Fruit fly (Drosophila melanogaster) Kc167 (cell line): Measurements from ENCODE around the gene janA.

ENCODE experiments used
- Myc ChIP-seq: fragments of >200 bp; optimal IDR thresholded peaks from 2 replicates; lab custom pipeline; 2017; ENCODE audit warnings: missing external identifiers
- Sin3A ChIP-seq: fragments of >200 bp; optimal IDR thresholded peaks from 2 replicates; lab custom pipeline; 2018; ENCODE audit warnings: missing external identifiers
- h ChIP-seq: fragments of >200 bp; optimal IDR thresholded peaks from 3 replicates; lab custom pipeline; 2018; ENCODE audit warnings: missing external identifiers
- insv ChIP-seq: fragments of >200 bp; optimal IDR thresholded peaks from 3 replicates; lab custom pipeline; 2018; ENCODE audit warnings: missing external identifiers
- psq ChIP-seq: fragments of >200 bp; optimal IDR thresholded peaks from 2 replicates; lab custom pipeline; 2017; ENCODE audit warnings: missing external identifiers
- ttk ChIP-seq: sonication (Bioruptor generic); optimal IDR thresholded peaks from 2 replicates; lab custom pipeline; 2017; ENCODE audit warnings: missing external identifiers

DNA sequence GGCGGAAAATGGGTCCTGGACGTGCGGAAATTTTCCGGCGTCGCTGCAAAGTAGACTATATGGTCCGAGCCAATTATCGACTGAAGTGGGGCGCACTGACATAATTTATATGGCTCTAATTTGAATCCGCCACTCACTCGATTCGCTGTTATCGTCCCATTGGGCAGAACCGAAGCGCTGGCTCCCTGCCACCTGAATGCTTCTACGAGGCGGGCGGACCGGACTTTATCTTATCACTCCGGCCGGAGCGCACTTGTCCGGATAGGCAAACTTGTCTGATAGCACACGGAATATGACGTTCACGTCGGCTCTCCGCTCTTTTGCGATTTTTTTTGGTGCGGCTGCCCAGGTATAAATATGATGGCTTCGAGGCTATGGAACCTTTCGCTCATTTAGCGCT, 23.2 kb upstream of the janA start:
- TF ChIP-seq insv (lab: Kevin White, UChicago) (no peak), h (lab: Kevin White, UChicago) (no peak), psq (lab: Kevin White, UChicago) (no peak), Sin3A (lab: Kevin White, UChicago) (no peak), Myc (lab: Kevin White, UChicago) (no peak), ttk (lab: Kevin White, UChicago) (no peak)
